Worm (Caenorhabditis elegans) whole organism, L1 larva: ENCODE measurements around the gene F49H12.7.
A peak's percentile ranks its signal among the peaks of the same experiment; 100 is the strongest.

Source experiments
- C04F5.9 ChIP-seq: sonication (generic microtip); optimal IDR thresholded peaks from 2 replicates; lab custom pipeline; 2016; ENCODE audit warnings: missing genetic modification characterization, missing compliant biosample characterization
- C16A3.4 ChIP-seq: fragments of 150-350 bp; optimal IDR thresholded peaks from 2 replicates; lab custom pipeline; 2014; ENCODE audit warnings: missing biosample characterization, missing genetic modification characterization
- C34B4.2 ChIP-seq: sonication (generic microtip); optimal IDR thresholded peaks from 2 replicates; lab custom pipeline; 2017; ENCODE audit warnings: mild to moderate bottlenecking, missing genetic modification characterization, missing compliant biosample characterization
- F16B12.6 ChIP-seq: fragments of 150-350 bp; optimal IDR thresholded peaks from 2 replicates; lab custom pipeline; 2014; ENCODE audit warnings: missing biosample characterization, missing genetic modification characterization
- Y116A8C.19 ChIP-seq: sonication (generic microtip); optimal IDR thresholded peaks from 2 replicates; lab custom pipeline; 2016; ENCODE audit warnings: missing compliant biosample characterization, missing genetic modification characterization, borderline replicate concordance
- aly-2 ChIP-seq: fragments of 150-350 bp; optimal IDR thresholded peaks from 2 replicates; lab custom pipeline; 2014; ENCODE audit warnings: missing biosample characterization, missing genetic modification characterization
- ceh-8 ChIP-seq: fragments of 200-800 bp; sonication (Bioruptor generic); optimal IDR thresholded peaks from 2 replicates; lab custom pipeline; 2018; ENCODE audit warnings: mild to moderate bottlenecking, missing genetic modification characterization, moderate library complexity, missing compliant biosample characterization
- ceh-82 ChIP-seq, 3 experiments: fragments of 150-350 bp in 1 of 3; sonication (generic microtip) in 2 of 3; optimal IDR thresholded peaks; 2 replicates each; lab custom pipeline; 2014 to 2017; ENCODE audit warnings: missing biosample characterization in 3 of 3, missing genetic modification characterization in 3 of 3
- ceh-90 ChIP-seq: sonication (generic microtip); optimal IDR thresholded peaks from 2 replicates; lab custom pipeline; 2016; ENCODE audit warnings: missing genetic modification characterization, missing compliant biosample characterization
- ces-1 ChIP-seq: fragments of 150-350 bp; optimal IDR thresholded peaks from 2 replicates; lab custom pipeline; 2014; ENCODE audit warnings: missing biosample characterization, missing genetic modification reagents, missing genetic modification characterization
- dsc-1 ChIP-seq: sonication (generic microtip); optimal IDR thresholded peaks from 2 replicates; lab custom pipeline; 2016; ENCODE audit warnings: mild to moderate bottlenecking, missing genetic modification characterization, missing compliant biosample characterization
- efl-1 ChIP-seq, 4 experiments: fragments of 150-350 bp; optimal IDR thresholded peaks in 3 of 4; peaks in 1 of 4; 1 replicate in 1 of 4; 2 replicates in 3 of 4; lab custom pipeline; 2014; ENCODE audit warnings: missing biosample characterization in 2 of 4, missing genetic modification characterization in 2 of 4, missing genetic modification reagents in 2 of 4
- egl-13 ChIP-seq: sonication (generic microtip); optimal IDR thresholded peaks from 2 replicates; lab custom pipeline; 2016; ENCODE audit warnings: missing genotype, missing genetic modification reagents, missing genetic modification characterization, missing compliant biosample characterization
- elt-2 ChIP-seq: sonication (generic microtip); optimal IDR thresholded peaks from 2 replicates; lab custom pipeline; 2016; ENCODE audit warnings: missing genetic modification characterization, mild to moderate bottlenecking, inconsistent platforms, missing compliant biosample characterization, missing genetic modification reagents
- elt-3 ChIP-seq, 6 experiments: fragments of 150-350 bp in 1 of 6; sonication (generic microtip); optimal IDR thresholded peaks; 2 replicates each; lab custom pipeline; 2017 to 2018; ENCODE audit warnings: missing biosample characterization in 6 of 6, missing genetic modification characterization in 6 of 6, inconsistent platforms in 1 of 6
- ets-5 ChIP-seq: fragments of 200-800 bp; sonication (Bioruptor generic); IDR thresholded peaks from 2 replicates; pipeline ENCODE4 v1.3.6; 2022; ENCODE audit warnings: missing genetic modification characterization, missing compliant biosample characterization
- fkh-10 ChIP-seq: sonication (generic microtip); optimal IDR thresholded peaks from 2 replicates; lab custom pipeline; 2017; ENCODE audit warnings: missing biosample characterization, missing genetic modification reagents, missing genetic modification characterization
- fos-1 ChIP-seq: fragments of 150-350 bp; optimal IDR thresholded peaks from 2 replicates; lab custom pipeline; 2014; ENCODE audit warnings: missing biosample characterization, missing genetic modification characterization
- hlh-17 ChIP-seq: fragments of 200-800 bp; sonication (Bioruptor generic); optimal IDR thresholded peaks from 2 replicates; lab custom pipeline; 2018; ENCODE audit warnings: missing genetic modification characterization, mild to moderate bottlenecking, missing compliant biosample characterization, moderate library complexity, borderline replicate concordance
- hlh-4 ChIP-seq: sonication (generic microtip); optimal IDR thresholded peaks from 2 replicates; lab custom pipeline; 2016; ENCODE audit warnings: mild to moderate bottlenecking, missing genetic modification characterization, missing compliant biosample characterization
- irx-1 ChIP-seq: sonication (generic microtip); optimal IDR thresholded peaks from 2 replicates; lab custom pipeline; 2016; ENCODE audit warnings: missing genetic modification characterization, missing compliant biosample characterization
- isw-1 ChIP-seq: fragments of 200-800 bp; sonication (Bioruptor generic); IDR thresholded peaks from 2 replicates; pipeline ENCODE4 v1.3.6; 2022; ENCODE audit warnings: missing genetic modification characterization, missing compliant biosample characterization
- lin-15B ChIP-seq: fragments of 150-350 bp; sonication (generic microtip); optimal IDR thresholded peaks from 3 replicates; lab custom pipeline; 2014; ENCODE audit warnings: missing biosample characterization, missing genetic modification characterization
- lin-35 ChIP-seq, 2 experiments: fragments of 150-350 bp; optimal IDR thresholded peaks; 2 replicates each; lab custom pipeline; 2014; ENCODE audit warnings: missing biosample characterization in 2 of 2, missing genetic modification characterization in 2 of 2, missing genetic modification reagents in 2 of 2
- lin-39 ChIP-seq: fragments of 150-350 bp; optimal IDR thresholded peaks from 2 replicates; lab custom pipeline; 2014; ENCODE audit warnings: missing biosample characterization, missing genetic modification reagents, missing genetic modification characterization
- lsy-2 ChIP-seq, 2 experiments: fragments of 150-350 bp; optimal IDR thresholded peaks; 2 replicates each; lab custom pipeline; 2014; ENCODE audit warnings: missing biosample characterization in 2 of 2, missing genetic modification characterization in 2 of 2
- mab-9 ChIP-seq: fragments of 200-800 bp; sonication (Bioruptor generic); IDR thresholded peaks from 2 replicates; pipeline ENCODE4 v1.3.6; 2022; ENCODE audit warnings: missing genetic modification reagents, missing genetic modification characterization, missing compliant biosample characterization
- mdl-1 ChIP-seq, 2 experiments: fragments of 150-350 bp; optimal IDR thresholded peaks; 2 replicates each; lab custom pipeline; 2014 to 2017; ENCODE audit warnings: missing biosample characterization in 2 of 2, missing genetic modification characterization in 2 of 2, inconsistent platforms in 1 of 2
- mef-2 ChIP-seq: fragments of 150-350 bp; optimal IDR thresholded peaks from 2 replicates; lab custom pipeline; 2014; ENCODE audit warnings: missing biosample characterization, missing genetic modification characterization
- nhr-11 ChIP-seq: fragments of 150-350 bp; optimal IDR thresholded peaks from 2 replicates; lab custom pipeline; 2014; ENCODE audit warnings: missing biosample characterization, missing genetic modification characterization
- nhr-12 ChIP-seq: sonication (generic microtip); optimal IDR thresholded peaks from 2 replicates; lab custom pipeline; 2017; ENCODE audit warnings: missing biosample characterization, missing genetic modification characterization
- nhr-237 ChIP-seq: fragments of 150-350 bp; optimal IDR thresholded peaks from 2 replicates; lab custom pipeline; 2014; ENCODE audit warnings: missing biosample characterization, missing genetic modification characterization
- nhr-47 ChIP-seq: sonication (generic microtip); optimal IDR thresholded peaks from 2 replicates; lab custom pipeline; 2016; ENCODE audit warnings: mild to moderate bottlenecking, missing genetic modification characterization, moderate library complexity, missing compliant biosample characterization
- nhr-71 ChIP-seq: sonication (generic microtip); optimal IDR thresholded peaks from 2 replicates; lab custom pipeline; 2016; ENCODE audit warnings: mild to moderate bottlenecking, missing genetic modification characterization, moderate library complexity, missing compliant biosample characterization
- nhr-76 ChIP-seq: sonication (generic microtip); optimal IDR thresholded peaks from 2 replicates; lab custom pipeline; 2017; ENCODE audit warnings: missing biosample characterization, missing genetic modification characterization
- pag-3 ChIP-seq: sonication (generic microtip); optimal IDR thresholded peaks from 2 replicates; lab custom pipeline; 2017; ENCODE audit warnings: missing genetic modification characterization, mild to moderate bottlenecking, missing compliant biosample characterization, antibody characterized with exemption, borderline replicate concordance; ENCODE audit not compliant: insufficient read depth
- pqm-1 ChIP-seq: sonication (generic microtip); optimal IDR thresholded peaks from 3 replicates; lab custom pipeline; 2017; ENCODE audit warnings: missing biosample characterization, missing genetic modification characterization
- rnt-1 ChIP-seq: sonication (generic microtip); optimal IDR thresholded peaks from 2 replicates; lab custom pipeline; 2016; ENCODE audit warnings: mild to moderate bottlenecking, missing genetic modification characterization, moderate library complexity, missing compliant biosample characterization
- skn-1 ChIP-seq: fragments of 150-350 bp; optimal IDR thresholded peaks from 2 replicates; lab custom pipeline; 2014; ENCODE audit warnings: missing biosample characterization, missing genetic modification characterization
- snpc-4 ChIP-seq: fragments of 150-350 bp; optimal IDR thresholded peaks from 2 replicates; lab custom pipeline; 2014; ENCODE audit warnings: missing biosample characterization, missing genetic modification characterization
- snu-23 ChIP-seq: sonication (generic microtip); optimal IDR thresholded peaks from 2 replicates; lab custom pipeline; 2016; ENCODE audit warnings: missing genetic modification characterization, missing compliant biosample characterization
- sox-4 ChIP-seq: sonication (generic microtip); optimal IDR thresholded peaks from 2 replicates; lab custom pipeline; 2016; ENCODE audit warnings: missing genetic modification characterization, missing compliant biosample characterization
- sptf-1 ChIP-seq: fragments of 150-350 bp; optimal IDR thresholded peaks from 2 replicates; lab custom pipeline; 2014; ENCODE audit warnings: missing biosample characterization, missing genetic modification characterization
- sup-37 ChIP-seq: fragments of 200-800 bp; sonication (Bioruptor generic); optimal IDR thresholded peaks from 2 replicates; lab custom pipeline; 2018; ENCODE audit warnings: mild to moderate bottlenecking, missing genetic modification characterization, missing compliant biosample characterization
- tbx-2 ChIP-seq: sonication (generic microtip); optimal IDR thresholded peaks from 2 replicates; lab custom pipeline; 2016; ENCODE audit warnings: missing genetic modification characterization, missing compliant biosample characterization
- unc-130 ChIP-seq: fragments of 150-350 bp; optimal IDR thresholded peaks from 2 replicates; lab custom pipeline; 2017; ENCODE audit warnings: missing biosample characterization, missing genetic modification characterization, inconsistent platforms
- unc-30 ChIP-seq: sonication (generic microtip); optimal IDR thresholded peaks from 2 replicates; lab custom pipeline; 2017; ENCODE audit warnings: missing biosample characterization, missing genetic modification characterization
- unc-62 ChIP-seq: fragments of 150-350 bp; optimal IDR thresholded peaks from 2 replicates; lab custom pipeline; 2014; ENCODE audit warnings: missing biosample characterization, missing genetic modification reagents, missing genetic modification characterization
- unc-86 ChIP-seq: sonication (generic microtip); optimal IDR thresholded peaks from 2 replicates; lab custom pipeline; 2016; ENCODE audit warnings: missing genetic modification characterization, missing compliant biosample characterization
- vab-15 ChIP-seq: sonication (generic microtip); optimal IDR thresholded peaks from 2 replicates; lab custom pipeline; 2017; ENCODE audit warnings: missing genotype, mild to moderate bottlenecking, missing genetic modification characterization, missing compliant biosample characterization
- xbp-1 ChIP-seq: sonication (generic microtip); optimal IDR thresholded peaks from 2 replicates; lab custom pipeline; 2016; ENCODE audit warnings: missing genetic modification characterization, missing compliant biosample characterization
- zip-4 ChIP-seq: fragments of 200-800 bp; sonication (Bioruptor generic); optimal IDR thresholded peaks from 2 replicates; lab custom pipeline; 2018; ENCODE audit warnings: mild to moderate bottlenecking, missing genetic modification characterization, moderate library complexity, missing compliant biosample characterization
- ztf-11 ChIP-seq, 2 experiments: sonication (generic microtip); optimal IDR thresholded peaks; 2 replicates each; lab custom pipeline; 2016 to 2017; ENCODE audit warnings: missing genetic modification characterization in 2 of 2, missing biosample characterization in 1 of 2, missing compliant biosample characterization in 1 of 2

The F49H12.7 gene

DNA sequence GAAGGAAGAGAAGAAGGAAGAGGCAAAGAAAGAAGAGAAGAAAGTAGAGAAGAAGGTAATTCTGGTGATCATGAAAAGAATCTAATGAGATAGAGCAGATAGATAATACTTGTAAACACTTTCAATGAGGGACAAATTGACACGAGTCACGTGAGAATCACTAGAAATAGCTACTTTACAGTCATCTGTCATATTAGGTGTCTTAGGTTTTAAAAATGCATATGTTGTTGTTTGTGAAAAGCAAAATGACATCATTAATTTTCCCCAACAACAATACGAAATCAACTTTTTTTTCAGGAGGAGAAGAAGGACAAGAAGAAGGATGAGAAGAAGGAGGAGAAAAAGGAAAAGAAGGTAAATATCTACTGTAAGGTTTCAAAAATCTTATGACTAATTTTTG is 10.3 kb downstream of the F49H12.7 start:
- TF ChIP-seq hlh-17 (GFP tag; lab: Kevin White, UChicago) = no peak
- TF ChIP-seq lin-35 (GFP tag; optimal IDR thresholded peaks at IDR 0.05; lab: Kevin White, UChicago) = peak; percentile 6 to 40
- TF ChIP-seq mdl-1 (tag; optimal IDR thresholded peaks at IDR 0.05; lab: Kevin White, UChicago) = no peak
- TF ChIP-seq sptf-1 = no peak
- TF ChIP-seq fkh-10 (GFP tag; lab: Kevin White, UChicago) = no peak
- TF ChIP-seq C34B4.2 (tag; lab: Kevin White, UChicago) = no peak
- TF ChIP-seq C04F5.9 = no peak
- no peak for TF ChIP-seq unc-130 (tag; lab: Kevin White, UChicago)
- TF ChIP-seq elt-2 (tag; lab: Kevin White, UChicago) = no peak
- TF ChIP-seq snpc-4 = no peak
- TF ChIP-seq vab-15 (tag; lab: Kevin White, UChicago) = no peak
- TF ChIP-seq sup-37 (GFP tag; lab: Kevin White, UChicago) = no peak
- TF ChIP-seq ztf-11 (tag; optimal IDR thresholded peaks at IDR 0.05; lab: Kevin White, UChicago) = no peak
- no peak for TF ChIP-seq F16B12.6 (tag; lab: Kevin White, UChicago)
- TF ChIP-seq zip-4 = no peak
- TF ChIP-seq nhr-11 (tag; lab: Kevin White, UChicago) = no peak
- TF ChIP-seq rnt-1 = no peak
- peak; percentile 1 for TF ChIP-seq irx-1 (tag; lab: Kevin White, UChicago)
- TF ChIP-seq fos-1 (tag; lab: Kevin White, UChicago) = no peak
- TF ChIP-seq ces-1 (GFP tag; lab: Kevin White, UChicago) = no peak
- TF ChIP-seq dsc-1 (tag; lab: Kevin White, UChicago) = peak; percentile 14
- no peak for TF ChIP-seq efl-1 (optimal IDR thresholded peaks at IDR 0.05; lab: Kevin White, UChicago)
- TF ChIP-seq efl-1 (GFP tag; optimal IDR thresholded peaks at IDR 0.05 in 1 of 2; lab: Kevin White, UChicago) = peak in 1 of 2 experiments; percentile 91
- TF ChIP-seq pag-3 (tag; lab: Kevin White, UChicago) = no peak
- TF ChIP-seq skn-1 (tag; lab: Kevin White, UChicago) = no peak
- peak; percentile 76 for TF ChIP-seq nhr-71 (tag; lab: Kevin White, UChicago)
- TF ChIP-seq Y116A8C.19 (tag; lab: Kevin White, UChicago) = no peak
- TF ChIP-seq unc-30 (tag; lab: Kevin White, UChicago) = no peak
- no peak for TF ChIP-seq egl-13 (tag; lab: Kevin White, UChicago)
- TF ChIP-seq mef-2 = no peak
- TF ChIP-seq ets-5 (GFP tag; lab: Robert Waterston, UW) = no peak
- TF ChIP-seq C16A3.4 (tag; lab: Kevin White, UChicago) = no peak
- no peak for TF ChIP-seq isw-1 (GFP tag; lab: Robert Waterston, UW)
- TF ChIP-seq unc-62 (GFP tag; lab: Kevin White, UChicago) = no peak
- TF ChIP-seq mab-9 (GFP tag; lab: Robert Waterston, UW) = no peak
- TF ChIP-seq nhr-47 (tag; lab: Kevin White, UChicago) = peak; percentile 5
- TF ChIP-seq nhr-12 (tag; lab: Kevin White, UChicago) = no peak
- TF ChIP-seq aly-2 (tag; lab: Kevin White, UChicago) = no peak
- TF ChIP-seq sox-4 (tag; lab: Kevin White, UChicago) = peak; percentile 2
- no peak for TF ChIP-seq nhr-237 (tag; lab: Kevin White, UChicago)
- TF ChIP-seq xbp-1 (tag; lab: Kevin White, UChicago) = no peak
- TF ChIP-seq ceh-90 (tag; lab: Kevin White, UChicago) = no peak
- TF ChIP-seq lsy-2 (tag; optimal IDR thresholded peaks at IDR 0.05; lab: Kevin White, UChicago) = no peak
- TF ChIP-seq lin-15B = no peak
- no peak for TF ChIP-seq ceh-82 (tag; optimal IDR thresholded peaks at IDR 0.05; lab: Kevin White, UChicago)
- TF ChIP-seq unc-86 (tag; lab: Kevin White, UChicago) = no peak
- peak; percentile 26 for TF ChIP-seq tbx-2 (tag; lab: Kevin White, UChicago)
- no peak for TF ChIP-seq hlh-4 (tag; lab: Kevin White, UChicago)
- no peak for TF ChIP-seq ceh-8 (GFP tag; lab: Kevin White, UChicago)
- no peak for TF ChIP-seq lin-39
- TF ChIP-seq nhr-76 (tag; lab: Kevin White, UChicago) = no peak
- TF ChIP-seq snu-23 (GFP tag; lab: Kevin White, UChicago) = peak; percentile 63
- peak in 1 of 6 experiments; percentile 43 for TF ChIP-seq elt-3 (tag; optimal IDR thresholded peaks at IDR 0.05; lab: Kevin White, UChicago)
- TF ChIP-seq pqm-1 (tag; lab: Kevin White, UChicago) = no peak
